Worm (Caenorhabditis elegans) whole organism, L1 larva: ENCODE results near the gene Y57G11C.8.
A peak's percentile ranks its signal among the peaks of the same experiment; 100 is the strongest.

ENCODE experiments used
- C16A3.4 ChIP-seq: fragments of 150-350 bp; optimal IDR thresholded peaks from 2 replicates; lab custom pipeline; 2014; ENCODE audit warnings: missing biosample characterization, missing genetic modification characterization
- Y116A8C.19 ChIP-seq: sonication (generic microtip); optimal IDR thresholded peaks from 2 replicates; lab custom pipeline; 2016; ENCODE audit warnings: missing compliant biosample characterization, missing genetic modification characterization, borderline replicate concordance
- aha-1 ChIP-seq: fragments of 150-350 bp; optimal IDR thresholded peaks from 2 replicates; lab custom pipeline; 2014; ENCODE audit warnings: missing biosample characterization, missing genetic modification characterization
- alr-1 ChIP-seq: fragments of 200-800 bp; sonication (Bioruptor generic); optimal IDR thresholded peaks from 2 replicates; lab custom pipeline; 2018; ENCODE audit warnings: borderline replicate concordance, mild to moderate bottlenecking, missing genetic modification characterization, missing compliant biosample characterization
- ama-1 ChIP-seq: fragments of 150-350 bp; optimal IDR thresholded peaks from 2 replicates; lab custom pipeline; 2014
- blmp-1 ChIP-seq: fragments of 150-350 bp; optimal IDR thresholded peaks from 2 replicates; lab custom pipeline; 2014; ENCODE audit warnings: missing biosample characterization, missing genetic modification characterization
- ceh-8 ChIP-seq: fragments of 200-800 bp; sonication (Bioruptor generic); optimal IDR thresholded peaks from 2 replicates; lab custom pipeline; 2018; ENCODE audit warnings: mild to moderate bottlenecking, missing genetic modification characterization, moderate library complexity, missing compliant biosample characterization
- ceh-82 ChIP-seq, 3 experiments: fragments of 150-350 bp in 1 of 3; sonication (generic microtip) in 2 of 3; optimal IDR thresholded peaks; 2 replicates each; lab custom pipeline; 2014 to 2017; ENCODE audit warnings: missing biosample characterization in 3 of 3, missing genetic modification characterization in 3 of 3
- ces-1 ChIP-seq: fragments of 150-350 bp; optimal IDR thresholded peaks from 2 replicates; lab custom pipeline; 2014; ENCODE audit warnings: missing biosample characterization, missing genetic modification reagents, missing genetic modification characterization
- dsc-1 ChIP-seq: sonication (generic microtip); optimal IDR thresholded peaks from 2 replicates; lab custom pipeline; 2016; ENCODE audit warnings: mild to moderate bottlenecking, missing genetic modification characterization, missing compliant biosample characterization
- efl-3 ChIP-seq: fragments of 200-800 bp; sonication (Bioruptor generic); optimal IDR thresholded peaks from 2 replicates; lab custom pipeline; 2018; ENCODE audit warnings: mild to moderate bottlenecking, missing genetic modification characterization, missing compliant biosample characterization
- egl-27 ChIP-seq, 2 experiments: fragments of 150-350 bp in 1 of 2; sonication (generic microtip); optimal IDR thresholded peaks; 3 replicates each; lab custom pipeline; 2017 to 2018; ENCODE audit warnings: missing biosample characterization in 2 of 2, missing genetic modification characterization in 2 of 2, missing genetic modification reagents in 2 of 2
- elt-2 ChIP-seq: sonication (generic microtip); optimal IDR thresholded peaks from 2 replicates; lab custom pipeline; 2016; ENCODE audit warnings: missing genetic modification characterization, mild to moderate bottlenecking, inconsistent platforms, missing compliant biosample characterization, missing genetic modification reagents
- elt-3 ChIP-seq, 6 experiments: fragments of 150-350 bp in 1 of 6; sonication (generic microtip); optimal IDR thresholded peaks; 2 replicates each; lab custom pipeline; 2017 to 2018; ENCODE audit warnings: missing biosample characterization in 6 of 6, missing genetic modification characterization in 6 of 6, inconsistent platforms in 1 of 6
- ets-5 ChIP-seq: fragments of 200-800 bp; sonication (Bioruptor generic); IDR thresholded peaks from 2 replicates; pipeline ENCODE4 v1.3.6; 2022; ENCODE audit warnings: missing genetic modification characterization, missing compliant biosample characterization
- fkh-10 ChIP-seq: sonication (generic microtip); optimal IDR thresholded peaks from 2 replicates; lab custom pipeline; 2017; ENCODE audit warnings: missing biosample characterization, missing genetic modification reagents, missing genetic modification characterization
- fkh-4 ChIP-seq: sonication (generic microtip); optimal IDR thresholded peaks from 2 replicates; lab custom pipeline; 2016; ENCODE audit warnings: missing compliant biosample characterization, missing genetic modification characterization, borderline replicate concordance
- fos-1 ChIP-seq: fragments of 150-350 bp; optimal IDR thresholded peaks from 2 replicates; lab custom pipeline; 2014; ENCODE audit warnings: missing biosample characterization, missing genetic modification characterization
- grh-1 ChIP-seq: fragments of 200-800 bp; sonication (Bioruptor generic); IDR thresholded peaks from 2 replicates; pipeline ENCODE4 v1.3.6; 2022; ENCODE audit warnings: missing genetic modification reagents, missing genetic modification characterization, missing compliant biosample characterization
- hlh-17 ChIP-seq: fragments of 200-800 bp; sonication (Bioruptor generic); optimal IDR thresholded peaks from 2 replicates; lab custom pipeline; 2018; ENCODE audit warnings: missing genetic modification characterization, mild to moderate bottlenecking, missing compliant biosample characterization, moderate library complexity, borderline replicate concordance
- hlh-4 ChIP-seq: sonication (generic microtip); optimal IDR thresholded peaks from 2 replicates; lab custom pipeline; 2016; ENCODE audit warnings: mild to moderate bottlenecking, missing genetic modification characterization, missing compliant biosample characterization
- hpl-2 ChIP-seq: fragments of 150-350 bp; optimal IDR thresholded peaks from 2 replicates; lab custom pipeline; 2014; ENCODE audit warnings: missing biosample characterization, missing genetic modification reagents, missing genetic modification characterization
- irx-1 ChIP-seq: sonication (generic microtip); optimal IDR thresholded peaks from 2 replicates; lab custom pipeline; 2016; ENCODE audit warnings: missing genetic modification characterization, missing compliant biosample characterization
- isw-1 ChIP-seq: fragments of 200-800 bp; sonication (Bioruptor generic); IDR thresholded peaks from 2 replicates; pipeline ENCODE4 v1.3.6; 2022; ENCODE audit warnings: missing genetic modification characterization, missing compliant biosample characterization
- lin-13 ChIP-seq: fragments of 150-350 bp; optimal IDR thresholded peaks from 2 replicates; lab custom pipeline; 2014; ENCODE audit warnings: missing biosample characterization, missing genetic modification reagents, missing genetic modification characterization
- lin-14 ChIP-seq: fragments of 200-800 bp; sonication (Bioruptor generic); optimal IDR thresholded peaks from 2 replicates; lab custom pipeline; 2018; ENCODE audit warnings: mild to moderate bottlenecking, missing genetic modification characterization, moderate library complexity, missing compliant biosample characterization
- mdl-1 ChIP-seq, 2 experiments: fragments of 150-350 bp; optimal IDR thresholded peaks; 2 replicates each; lab custom pipeline; 2014 to 2017; ENCODE audit warnings: missing biosample characterization in 2 of 2, missing genetic modification characterization in 2 of 2, inconsistent platforms in 1 of 2
- nhr-11 ChIP-seq: fragments of 150-350 bp; optimal IDR thresholded peaks from 2 replicates; lab custom pipeline; 2014; ENCODE audit warnings: missing biosample characterization, missing genetic modification characterization
- nhr-19 ChIP-seq: fragments of 200-800 bp; sonication (Bioruptor generic); conservative IDR thresholded peaks from 2 replicates; pipeline ENCODE4 v1.3.6; 2022; ENCODE audit warnings: missing genetic modification characterization, missing compliant biosample characterization
- nhr-237 ChIP-seq: fragments of 150-350 bp; optimal IDR thresholded peaks from 2 replicates; lab custom pipeline; 2014; ENCODE audit warnings: missing biosample characterization, missing genetic modification characterization
- nhr-28 ChIP-seq: fragments of 150-350 bp; optimal IDR thresholded peaks from 2 replicates; lab custom pipeline; 2014; ENCODE audit warnings: missing biosample characterization, missing genetic modification characterization
- nhr-47 ChIP-seq: sonication (generic microtip); optimal IDR thresholded peaks from 2 replicates; lab custom pipeline; 2016; ENCODE audit warnings: mild to moderate bottlenecking, missing genetic modification characterization, moderate library complexity, missing compliant biosample characterization
- nhr-71 ChIP-seq: sonication (generic microtip); optimal IDR thresholded peaks from 2 replicates; lab custom pipeline; 2016; ENCODE audit warnings: mild to moderate bottlenecking, missing genetic modification characterization, moderate library complexity, missing compliant biosample characterization
- nhr-76 ChIP-seq: sonication (generic microtip); optimal IDR thresholded peaks from 2 replicates; lab custom pipeline; 2017; ENCODE audit warnings: missing biosample characterization, missing genetic modification characterization
- nhr-77 ChIP-seq: fragments of 150-350 bp; optimal IDR thresholded peaks from 2 replicates; lab custom pipeline; 2014; ENCODE audit warnings: missing biosample characterization, missing genetic modification characterization
- nhr-84 ChIP-seq: sonication (generic microtip); optimal IDR thresholded peaks from 2 replicates; lab custom pipeline; 2017; ENCODE audit warnings: missing biosample characterization, missing genetic modification characterization
- nhr-85 ChIP-seq: sonication (generic microtip); peaks from one replicate; lab custom pipeline; 2016; ENCODE audit warnings: missing genetic modification characterization, inconsistent platforms, missing compliant biosample characterization
- pag-3 ChIP-seq: sonication (generic microtip); optimal IDR thresholded peaks from 2 replicates; lab custom pipeline; 2017; ENCODE audit warnings: missing genetic modification characterization, mild to moderate bottlenecking, missing compliant biosample characterization, antibody characterized with exemption, borderline replicate concordance; ENCODE audit not compliant: insufficient read depth
- pqm-1 ChIP-seq: sonication (generic microtip); optimal IDR thresholded peaks from 3 replicates; lab custom pipeline; 2017; ENCODE audit warnings: missing biosample characterization, missing genetic modification characterization
- rnt-1 ChIP-seq: sonication (generic microtip); optimal IDR thresholded peaks from 2 replicates; lab custom pipeline; 2016; ENCODE audit warnings: mild to moderate bottlenecking, missing genetic modification characterization, moderate library complexity, missing compliant biosample characterization
- skn-1 ChIP-seq: fragments of 150-350 bp; optimal IDR thresholded peaks from 2 replicates; lab custom pipeline; 2014; ENCODE audit warnings: missing biosample characterization, missing genetic modification characterization
- sox-4 ChIP-seq: sonication (generic microtip); optimal IDR thresholded peaks from 2 replicates; lab custom pipeline; 2016; ENCODE audit warnings: missing genetic modification characterization, missing compliant biosample characterization
- sptf-1 ChIP-seq: fragments of 150-350 bp; optimal IDR thresholded peaks from 2 replicates; lab custom pipeline; 2014; ENCODE audit warnings: missing biosample characterization, missing genetic modification characterization
- tbx-2 ChIP-seq: sonication (generic microtip); optimal IDR thresholded peaks from 2 replicates; lab custom pipeline; 2016; ENCODE audit warnings: missing genetic modification characterization, missing compliant biosample characterization
- tlp-1 ChIP-seq: fragments of 150-350 bp; optimal IDR thresholded peaks from 2 replicates; lab custom pipeline; 2014; ENCODE audit warnings: missing biosample characterization, missing genetic modification characterization
- unc-130 ChIP-seq: fragments of 150-350 bp; optimal IDR thresholded peaks from 2 replicates; lab custom pipeline; 2017; ENCODE audit warnings: missing biosample characterization, missing genetic modification characterization, inconsistent platforms
- unc-30 ChIP-seq: sonication (generic microtip); optimal IDR thresholded peaks from 2 replicates; lab custom pipeline; 2017; ENCODE audit warnings: missing biosample characterization, missing genetic modification characterization
- unc-98 ChIP-seq: fragments of 200-800 bp; sonication (Bioruptor generic); IDR thresholded peaks from 2 replicates; pipeline ENCODE4 v1.3.6; 2022; ENCODE audit warnings: missing genetic modification characterization, missing compliant biosample characterization
- vab-15 ChIP-seq: sonication (generic microtip); optimal IDR thresholded peaks from 2 replicates; lab custom pipeline; 2017; ENCODE audit warnings: missing genotype, mild to moderate bottlenecking, missing genetic modification characterization, missing compliant biosample characterization
- xbp-1 ChIP-seq: sonication (generic microtip); optimal IDR thresholded peaks from 2 replicates; lab custom pipeline; 2016; ENCODE audit warnings: missing genetic modification characterization, missing compliant biosample characterization
- zip-4 ChIP-seq: fragments of 200-800 bp; sonication (Bioruptor generic); optimal IDR thresholded peaks from 2 replicates; lab custom pipeline; 2018; ENCODE audit warnings: mild to moderate bottlenecking, missing genetic modification characterization, moderate library complexity, missing compliant biosample characterization
- ztf-11 ChIP-seq, 2 experiments: sonication (generic microtip); optimal IDR thresholded peaks; 2 replicates each; lab custom pipeline; 2016 to 2017; ENCODE audit warnings: missing genetic modification characterization in 2 of 2, missing biosample characterization in 1 of 2, missing compliant biosample characterization in 1 of 2

The Y57G11C.8 gene

DNA sequence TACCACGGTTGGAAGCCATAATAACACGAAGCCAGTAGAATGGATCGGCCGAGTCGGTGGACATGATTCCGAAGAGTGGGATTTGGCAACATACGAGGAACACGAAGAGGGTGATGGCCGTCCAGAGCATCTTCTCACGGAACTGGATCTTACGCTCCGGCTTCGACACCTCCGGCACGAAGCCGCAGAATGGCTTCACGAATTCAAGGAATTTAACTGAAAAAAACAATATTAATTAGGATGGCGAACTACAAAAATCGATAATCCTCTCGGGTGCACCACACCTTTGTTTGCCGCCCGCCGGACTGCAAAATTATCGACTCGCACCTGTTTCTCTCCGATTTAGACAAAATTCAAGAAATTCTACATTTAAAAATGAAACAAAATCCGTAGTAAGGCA, 42.6 kb downstream of the Y57G11C.8 start:
- TF ChIP-seq mdl-1 (tag; optimal IDR thresholded peaks at IDR 0.05; lab: Kevin White, UChicago) (no peak), vab-15 (tag; lab: Kevin White, UChicago) (no peak), C16A3.4 (no peak), unc-130 (tag; lab: Kevin White, UChicago) (no peak), nhr-11 (tag; lab: Kevin White, UChicago) (no peak), alr-1 (tag; lab: Kevin White, UChicago) (no peak), isw-1 (no peak), nhr-237 (no peak), efl-3 (GFP tag; lab: Kevin White, UChicago) (no peak), xbp-1 (tag; lab: Kevin White, UChicago) (no peak), ama-1 (lab: Kevin White, UChicago) (no peak), ztf-11 (tag; optimal IDR thresholded peaks at IDR 0.05; lab: Kevin White, UChicago) (no peak), elt-3 (tag; optimal IDR thresholded peaks at IDR 0.05; lab: Kevin White, UChicago) (no peak), fkh-4 (no peak), Y116A8C.19 (tag; lab: Kevin White, UChicago) (no peak), grh-1 (GFP tag; lab: Robert Waterston, UW) (no peak), hlh-4 (tag; lab: Kevin White, UChicago) (no peak)

ce11 chrIV:14824878-14825352, 43.3 kb downstream of the Y57G11C.8 start, which contains the start of gene sec-61.A:
sec-61.A (minus strand) TSS chrIV:14825264.
- TF ChIP-seq nhr-47 (peak; percentile 92), nhr-76 (tag; lab: Kevin White, UChicago) (no peak), irx-1 (tag; lab: Kevin White, UChicago) (peak; percentile 80), tbx-2 (peak; percentile 89), nhr-84 (tag; lab: Kevin White, UChicago) (no peak), ets-5 (GFP tag; lab: Robert Waterston, UW) (no peak), egl-27 (tag; optimal IDR thresholded peaks at IDR 0.05; lab: Kevin White, UChicago) (peak in 1 of 2 experiments; percentile 27), dsc-1 (tag; lab: Kevin White, UChicago) (peak; percentile 78), skn-1 (peak; percentile 42), ceh-82 (tag; optimal IDR thresholded peaks at IDR 0.05; lab: Kevin White, UChicago) (peak in 2 of 3 experiments; percentile 34 to 47), hlh-17 (GFP tag; lab: Kevin White, UChicago) (no peak), nhr-77 (tag; lab: Kevin White, UChicago) (peak; percentile 86), pag-3 (tag; lab: Kevin White, UChicago) (no peak), ceh-8 (no peak), tlp-1 (tag; lab: Kevin White, UChicago) (no peak), zip-4 (GFP tag; lab: Kevin White, UChicago) (peak; percentile 64), aha-1 (no peak), unc-98 (GFP tag; lab: Robert Waterston, UW) (no peak), nhr-19 (GFP tag; lab: Robert Waterston, UW) (peak; percentile 73), nhr-28 (no peak), lin-14 (GFP tag; lab: Kevin White, UChicago) (peak; percentile 90), unc-30 (no peak), mdl-1 (tag; optimal IDR thresholded peaks at IDR 0.05; lab: Kevin White, UChicago) (peak in 1 of 2 experiments; percentile 55), C16A3.4 (peak; percentile 40), fkh-10 (GFP tag; lab: Kevin White, UChicago) (peak; percentile 46), nhr-85 (peak; percentile 96), sox-4 (tag; lab: Kevin White, UChicago) (peak; percentile 59), ces-1 (GFP tag; lab: Kevin White, UChicago) (no peak), sptf-1 (tag; lab: Kevin White, UChicago) (no peak), nhr-71 (peak; percentile 93), elt-2 (peak; percentile 35), rnt-1 (peak; percentile 34), hpl-2 (no peak), fos-1 (peak; percentile 39), blmp-1 (tag; lab: Kevin White, UChicago) (peak; percentile 3), pqm-1 (tag; lab: Kevin White, UChicago) (no peak), lin-13 (GFP tag; lab: Kevin White, UChicago) (peak; percentile 60)
